Worm (Caenorhabditis elegans): ENCODE results near the gene ugt-60.

DNA sequence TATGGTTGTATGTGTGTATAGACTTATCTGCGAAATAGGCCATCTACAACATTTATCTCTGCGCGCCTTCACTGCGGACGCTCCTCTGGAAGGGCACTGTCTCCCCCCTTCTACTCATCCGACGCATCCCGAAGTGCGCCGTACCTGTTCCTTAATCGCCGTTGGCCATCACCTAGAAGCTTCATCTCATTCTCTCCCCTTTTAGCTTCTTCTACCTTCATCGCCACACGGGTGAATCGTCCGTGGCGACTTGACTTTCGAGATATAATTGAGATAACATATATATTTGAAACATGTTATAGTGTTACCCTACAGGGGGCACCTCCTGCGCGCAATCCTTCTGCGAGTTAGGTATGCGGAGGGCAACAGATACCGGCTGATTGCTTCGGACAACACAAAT is 36.7 kb downstream of the ugt-60 start:
- TF ChIP-seq nhr-77 (tag; optimal IDR thresholded peaks at IDR 0.05) (no peak), unc-62 (GFP tag; optimal IDR thresholded peaks at IDR 0.05) (no peak), nhr-23 (tag; optimal IDR thresholded peaks at IDR 0.05) (no peak), alr-1 (tag; optimal IDR thresholded peaks at IDR 0.05) (no peak), ztf-11 (tag; optimal IDR thresholded peaks at IDR 0.05) (no peak), skn-1 (tag; optimal IDR thresholded peaks at IDR 0.05) (no peak), snpc-4 (tag; optimal IDR thresholded peaks at IDR 0.05) (no peak), fos-1 (tag; optimal IDR thresholded peaks at IDR 0.05) (no peak), blmp-1 (tag; optimal IDR thresholded peaks at IDR 0.05; ENCODE audit: insufficient read depth) (no peak), nhr-12 (tag; optimal IDR thresholded peaks at IDR 0.05) (no peak), nhr-11 (tag; optimal IDR thresholded peaks at IDR 0.05) (no peak)
